Fruit fly (Drosophila melanogaster): ENCODE measurements around the gene mtd.

- TF ChIP-seq HHEX (GFP tag; optimal IDR thresholded peaks at IDR 0.05) (no peak), cas (GFP tag; IDR thresholded peaks at IDR 0.05) (no peak), en (GFP tag; optimal IDR thresholded peaks at IDR 0.05) (no peak), Vsx1 (GFP tag; optimal IDR thresholded peaks at IDR 0.05) (no peak), kay (GFP tag; optimal IDR thresholded peaks at IDR 0.05) (no peak), Nf-YA (GFP tag; IDR thresholded peaks at IDR 0.05) (no peak), zf30C (GFP tag; optimal IDR thresholded peaks at IDR 0.05) (no peak), stwl (tag; optimal IDR thresholded peaks at IDR 0.05) (no peak), CG10147 (GFP tag; optimal IDR thresholded peaks at IDR 0.05) (no peak), maf-S (GFP tag; optimal IDR thresholded peaks at IDR 0.05) (no peak), abd-A (tag; optimal IDR thresholded peaks at IDR 0.05) (no peak), h (optimal IDR thresholded peaks at IDR 0.05) (no peak), Nf-YB (GFP tag; optimal IDR thresholded peaks at IDR 0.05) (no peak)
Measured at dm6 chr3R:5285937-5286336, 64.3 kb downstream of the mtd start.

All from whole organism, embryonic.